Worm (Caenorhabditis elegans) whole organism, L4/young adult: ENCODE results near the gene sor-1.

Experiments used
- W03F9.2 ChIP-seq: fragments of 150-350 bp; optimal IDR thresholded peaks from 2 replicates; lab custom pipeline; 2014; ENCODE audit warnings: missing biosample characterization, missing genetic modification characterization
- dao-5 ChIP-seq: sonication (generic microtip); optimal IDR thresholded peaks from 2 replicates; lab custom pipeline; 2016; ENCODE audit warnings: missing genotype, missing genetic modification characterization, moderate library complexity, missing compliant biosample characterization
- him-1 ChIP-seq: sonication (generic microtip); optimal IDR thresholded peaks from 2 replicates; lab custom pipeline; 2016; ENCODE audit warnings: missing genotype, missing genetic modification reagents, missing genetic modification characterization, missing compliant biosample characterization

The sor-1 gene

ce11 chrIII:8429497-8429896 lies 11.5 kb downstream of the sor-1 start:
- TF ChIP-seq W03F9.2 (tag; lab: Kevin White, UChicago) (no peak), dao-5 (tag; lab: Kevin White, UChicago) (no peak), him-1 (tag; lab: Kevin White, UChicago) (no peak)

ce11 chrIII:8432143-8432542 lies 14.2 kb downstream of the sor-1 start, which contains the start of gene ZK1236.5:
TSS of gene ZK1236.5 (minus strand) at chrIII:8432214.
- TF ChIP-seq him-1 (tag; lab: Kevin White, UChicago) (no peak), W03F9.2 (tag; lab: Kevin White, UChicago) (no peak), dao-5 (tag; lab: Kevin White, UChicago) (no peak)

ce11 chrIII:8435074-8435473 lies 17.1 kb downstream of the sor-1 start, which contains the start of gene ZK1236.9:
TSS of gene ZK1236.9 (minus strand) at chrIII:8435174.
- no peak for TF ChIP-seq dao-5 (tag; lab: Kevin White, UChicago)
- TF ChIP-seq W03F9.2 (tag; lab: Kevin White, UChicago), result no peak
- no peak for TF ChIP-seq him-1 (tag; lab: Kevin White, UChicago)

- TF ChIP-seq him-1 (tag; lab: Kevin White, UChicago), result no peak
- no peak for TF ChIP-seq dao-5 (tag; lab: Kevin White, UChicago)
- no peak for TF ChIP-seq W03F9.2 (tag; lab: Kevin White, UChicago)
These were observed 19.9 kb downstream of the sor-1 start for ce11 chrIII:8437763-8438414.

- TF ChIP-seq him-1 (tag; lab: Kevin White, UChicago), result no peak
- TF ChIP-seq dao-5 (tag; lab: Kevin White, UChicago), result no peak
- TF ChIP-seq W03F9.2 (tag; lab: Kevin White, UChicago), result no peak
These were observed 21.3 kb downstream of the sor-1 start, which contains the start of gene pqn-96 for ce11 chrIII:8439312-8439711. TSS of gene pqn-96 (minus strand) at chrIII:8439412.

ce11 chrIII:8443557-8444131 lies 25.7 kb downstream of the sor-1 start, which contains the start of gene ufbp-1:
TSS of gene ufbp-1 (minus strand) at chrIII:8443607.
- TF ChIP-seq W03F9.2 (tag; lab: Kevin White, UChicago) (peak; percentile 91), dao-5 (tag; lab: Kevin White, UChicago) (no peak)

ce11 chrIII:8444433-8445090 lies 26.6 kb downstream of the sor-1 start:
- TF ChIP-seq W03F9.2 (tag; lab: Kevin White, UChicago) (no peak), him-1 (tag; lab: Kevin White, UChicago) (no peak), dao-5 (tag; lab: Kevin White, UChicago) (no peak)

ce11 chrIII:8446061-8446460 lies 28.1 kb downstream of the sor-1 start:
- no peak for TF ChIP-seq dao-5 (tag; lab: Kevin White, UChicago)
- no peak for TF ChIP-seq him-1 (tag; lab: Kevin White, UChicago)
- no peak for TF ChIP-seq W03F9.2 (tag; lab: Kevin White, UChicago)

- no peak for TF ChIP-seq dao-5 (tag; lab: Kevin White, UChicago)
- TF ChIP-seq him-1 (tag; lab: Kevin White, UChicago), result no peak
- no peak for TF ChIP-seq W03F9.2 (tag; lab: Kevin White, UChicago)
These were observed 28.6 kb downstream of the sor-1 start, which contains the start of gene hsp-110 for ce11 chrIII:8446534-8446933. TSS of gene hsp-110 (minus strand) at chrIII:8446909.

ce11 chrIII:8446940-8447403 lies 29.0 kb downstream of the sor-1 start, which contains the start of gene rpn-3:
TSS of gene rpn-3 (plus strand) at chrIII:8447353.
- peak; percentile 96 for TF ChIP-seq W03F9.2 (tag; lab: Kevin White, UChicago)
- TF ChIP-seq dao-5 (tag; lab: Kevin White, UChicago), result no peak
- TF ChIP-seq him-1 (tag; lab: Kevin White, UChicago), result peak; percentile 58

- TF ChIP-seq dao-5 (tag; lab: Kevin White, UChicago), result no peak
- TF ChIP-seq W03F9.2 (tag; lab: Kevin White, UChicago), result peak; percentile 61
- no peak for TF ChIP-seq him-1 (tag; lab: Kevin White, UChicago)
These were observed 31.3 kb downstream of the sor-1 start, which contains the start of gene mrpl-32 for ce11 chrIII:8449160-8449807. TSS of gene mrpl-32 (plus strand) at chrIII:8449757.

ce11 chrIII:8450494-8450893 lies 32.5 kb downstream of the sor-1 start:
- no peak for TF ChIP-seq him-1 (tag; lab: Kevin White, UChicago)
- no peak for TF ChIP-seq dao-5 (tag; lab: Kevin White, UChicago)
- TF ChIP-seq W03F9.2 (tag; lab: Kevin White, UChicago), result no peak
